Fruit fly (Drosophila melanogaster) whole organism, embryonic: ENCODE data around the gene RpL34b.

Experiments used
- Ada2b ChIP-seq: fragments of 200-800 bp; sonication (Bioruptor generic); IDR thresholded peaks from 2 replicates; pipeline ENCODE4 v1.3.6; 2022; ENCODE audit warnings: missing biosample characterization, missing genetic modification characterization
- Antp ChIP-seq: fragments of 200-800 bp; sonication (Bioruptor generic); optimal IDR thresholded peaks from 3 replicates; lab custom pipeline; 2016; ENCODE audit warnings: missing biosample characterization, missing genetic modification characterization
- Asciz ChIP-seq: fragments of 200-800 bp; sonication (Bioruptor generic); optimal IDR thresholded peaks from 2 replicates; lab custom pipeline; 2017; ENCODE audit warnings: missing biosample characterization, mild to moderate bottlenecking, missing genetic modification characterization, missing genetic modification reagents
- Awh ChIP-seq: fragments of 200-800 bp; sonication (Bioruptor generic); IDR thresholded peaks from 2 replicates; pipeline ENCODE4, ENCODE4 v1.3.6; 2022; ENCODE audit warnings: missing biosample characterization, missing genetic modification characterization
- CG10543 ChIP-seq: fragments of 200-800 bp; sonication (Bioruptor generic); optimal IDR thresholded peaks from 3 replicates; lab custom pipeline; 2017; ENCODE audit warnings: missing biosample characterization, mild to moderate bottlenecking, missing genetic modification characterization, moderate library complexity
- CG11093 ChIP-seq: fragments of 200-800 bp; sonication (Bioruptor generic); IDR thresholded peaks from 3 replicates; pipeline ENCODE4 v1.3.6; 2022; ENCODE audit warnings: missing biosample characterization, missing genetic modification characterization
- CG12299 ChIP-seq: fragments of 200-800 bp; sonication (Bioruptor generic); optimal IDR thresholded peaks from 2 replicates; lab custom pipeline; 2018; ENCODE audit warnings: missing biosample characterization, mild to moderate bottlenecking, missing genetic modification characterization
- CG1602 ChIP-seq: fragments of 200-800 bp; sonication (Bioruptor generic); optimal IDR thresholded peaks from 3 replicates; lab custom pipeline; 2016; ENCODE audit warnings: missing biosample characterization, missing genetic modification characterization
- CG17802 ChIP-seq: fragments of 200-800 bp; sonication (Bioruptor generic); optimal IDR thresholded peaks from 2 replicates; lab custom pipeline; 2018; ENCODE audit warnings: missing biosample characterization, mild to moderate bottlenecking, missing genetic modification characterization, moderate library complexity
- CG17912 ChIP-seq: fragments of 200-800 bp; sonication (Bioruptor generic); optimal IDR thresholded peaks from 2 replicates; lab custom pipeline; 2018; ENCODE audit warnings: missing biosample characterization, mild to moderate bottlenecking, missing genetic modification characterization
- CG18011 ChIP-seq: fragments of 200-800 bp; sonication (Bioruptor generic); optimal IDR thresholded peaks from 2 replicates; lab custom pipeline; 2017; ENCODE audit warnings: missing biosample characterization, missing genetic modification characterization, mild to moderate bottlenecking, moderate library complexity, missing genotype
- CG2712 ChIP-seq: fragments of 200-800 bp; optimal IDR thresholded peaks from 3 replicates; lab custom pipeline; 2019; ENCODE audit warnings: missing biosample characterization, mild to moderate bottlenecking, missing genetic modification characterization, moderate library complexity
- CG31365 ChIP-seq: fragments of 200-800 bp; sonication (Bioruptor generic); optimal IDR thresholded peaks from 2 replicates; lab custom pipeline; 2018; ENCODE audit warnings: missing biosample characterization, mild to moderate bottlenecking, missing genetic modification characterization
- CG32772 ChIP-seq: fragments of 200-800 bp; sonication (Bioruptor generic); IDR thresholded peaks from 2 replicates; pipeline ENCODE4 v1.3.6; 2022; ENCODE audit warnings: missing biosample characterization, missing genetic modification characterization
- CG3407 ChIP-seq: fragments of 200-800 bp; sonication (Bioruptor generic); optimal IDR thresholded peaks from 2 replicates; lab custom pipeline; 2018; ENCODE audit warnings: missing biosample characterization, mild to moderate bottlenecking, missing genetic modification characterization
- CG4282 ChIP-seq: fragments of 200-800 bp; sonication (Bioruptor generic); optimal IDR thresholded peaks from 2 replicates; lab custom pipeline; 2016; ENCODE audit warnings: missing biosample characterization, missing genetic modification characterization
- CG6765 ChIP-seq: fragments of 200-800 bp; sonication (Bioruptor generic); optimal IDR thresholded peaks from 3 replicates; lab custom pipeline; 2017; ENCODE audit warnings: missing biosample characterization, mild to moderate bottlenecking, missing genetic modification characterization
- CG7271 ChIP-seq: fragments of 200-800 bp; sonication (Bioruptor generic); optimal IDR thresholded peaks from 2 replicates; lab custom pipeline; 2018; ENCODE audit warnings: missing biosample characterization, mild to moderate bottlenecking, missing genetic modification characterization, moderate library complexity
- CG7372 ChIP-seq: fragments of 200-800 bp; sonication (Bioruptor generic); IDR thresholded peaks from 2 replicates; pipeline ENCODE4 v1.3.6; 2022; ENCODE audit warnings: missing biosample characterization, missing genetic modification characterization
- CG7786 ChIP-seq: fragments of 200-800 bp; sonication (Bioruptor generic); optimal IDR thresholded peaks from 2 replicates; lab custom pipeline; 2016; ENCODE audit warnings: missing biosample characterization, missing genetic modification characterization
- CG8290 ChIP-seq, 3 experiments: fragments of 200-800 bp; sonication (Bioruptor generic); optimal IDR thresholded peaks; 2 replicates each; lab custom pipeline; 2016 to 2019; ENCODE audit warnings: missing biosample characterization in 3 of 3, missing genetic modification characterization in 3 of 3, mild to moderate bottlenecking in 2 of 3, moderate library complexity in 1 of 3
- CG8388 ChIP-seq: fragments of 200-800 bp; sonication (Bioruptor generic); optimal IDR thresholded peaks from 2 replicates; lab custom pipeline; 2019; ENCODE audit warnings: missing biosample characterization, mild to moderate bottlenecking, missing genetic modification characterization, moderate library complexity
- CG8944 ChIP-seq: fragments of 200-800 bp; sonication (Bioruptor generic); optimal IDR thresholded peaks from 3 replicates; lab custom pipeline; 2016; ENCODE audit warnings: missing biosample characterization, missing genetic modification characterization
- ERR ChIP-seq: fragments of 200-800 bp; sonication (Bioruptor generic); optimal IDR thresholded peaks from 2 replicates; lab custom pipeline; 2016; ENCODE audit warnings: missing biosample characterization, missing genetic modification characterization
- Fer3 ChIP-seq: fragments of 200-800 bp; sonication (Bioruptor generic); optimal IDR thresholded peaks from 2 replicates; lab custom pipeline; 2018; ENCODE audit warnings: missing biosample characterization, mild to moderate bottlenecking, missing genetic modification characterization, moderate library complexity
- Hand ChIP-seq: fragments of 200-800 bp; sonication (Bioruptor generic); optimal IDR thresholded peaks from 2 replicates; lab custom pipeline; 2017; ENCODE audit warnings: mild to moderate bottlenecking, missing biosample characterization, missing genetic modification reagents, missing genetic modification characterization
- Hr51 ChIP-seq, 2 experiments: fragments of 200-800 bp; sonication (Bioruptor generic); optimal IDR thresholded peaks; 2 replicates in 1 of 2; 3 replicates in 1 of 2; lab custom pipeline; 2016 to 2018; ENCODE audit warnings: missing biosample characterization in 2 of 2, missing genetic modification characterization in 2 of 2, mild to moderate bottlenecking in 1 of 2, moderate library complexity in 1 of 2
- Nf-YA ChIP-seq: fragments of 200-800 bp; sonication (Bioruptor generic); IDR thresholded peaks from 2 replicates; pipeline ENCODE4 v1.3.6; 2022; ENCODE audit warnings: missing biosample characterization, missing genetic modification characterization
- Oli ChIP-seq: fragments of 200-800 bp; sonication (Bioruptor generic); optimal IDR thresholded peaks from 2 replicates; lab custom pipeline; 2018; ENCODE audit warnings: missing biosample characterization, mild to moderate bottlenecking, missing genetic modification characterization, moderate library complexity
- amos ChIP-seq: fragments of 200-800 bp; sonication (Bioruptor generic); IDR thresholded peaks from 2 replicates; pipeline ENCODE4 v1.3.6; 2022; ENCODE audit warnings: missing biosample characterization, missing genetic modification characterization; ENCODE audit not compliant: partially characterized antibody
- ap ChIP-seq: fragments of 200-800 bp; sonication (Bioruptor generic); IDR thresholded peaks from 2 replicates; pipeline ENCODE4 v1.3.6; 2022; ENCODE audit warnings: missing biosample characterization, missing genetic modification characterization
- bigmax ChIP-seq: fragments of 200-800 bp; sonication (Bioruptor generic); optimal IDR thresholded peaks from 2 replicates; lab custom pipeline; 2018; ENCODE audit warnings: missing biosample characterization, mild to moderate bottlenecking, missing genetic modification characterization
- bsh ChIP-seq, 2 experiments: fragments of 200-800 bp; sonication (Bioruptor generic); optimal IDR thresholded peaks; 2 replicates each; lab custom pipeline; 2017 to 2018; ENCODE audit warnings: mild to moderate bottlenecking in 2 of 2, missing biosample characterization in 2 of 2, missing genetic modification characterization in 2 of 2, moderate library complexity in 1 of 2
- chm ChIP-seq: fragments of 200-800 bp; sonication (Bioruptor generic); IDR thresholded peaks from 2 replicates; pipeline ENCODE4 v1.3.6; 2022; ENCODE audit warnings: missing biosample characterization, missing genetic modification characterization
- corto ChIP-seq: fragments of 200-800 bp; sonication (Bioruptor generic); optimal IDR thresholded peaks from 2 replicates; lab custom pipeline; 2016; ENCODE audit warnings: missing biosample characterization, mild to moderate bottlenecking, missing genetic modification characterization, moderate library complexity
- cwo ChIP-seq: fragments of 200-800 bp; sonication (Bioruptor generic); optimal IDR thresholded peaks from 3 replicates; lab custom pipeline; 2017; ENCODE audit warnings: missing biosample characterization, missing genetic modification characterization, mild to moderate bottlenecking, moderate library complexity, missing genetic modification reagents
- dmrt99B ChIP-seq: fragments of 200-800 bp; sonication (Bioruptor generic); optimal IDR thresholded peaks from 2 replicates; lab custom pipeline; 2018; ENCODE audit warnings: missing biosample characterization, mild to moderate bottlenecking, missing genetic modification characterization, moderate library complexity
- esg ChIP-seq: fragments of 200-800 bp; sonication (Bioruptor generic); conservative IDR thresholded peaks from 2 replicates; pipeline ENCODE4 v1.3.6; 2022; ENCODE audit warnings: missing biosample characterization, missing genetic modification characterization
- ewg ChIP-seq: fragments of 200-800 bp; sonication (Bioruptor generic); optimal IDR thresholded peaks from 3 replicates; lab custom pipeline; 2017; ENCODE audit warnings: mild to moderate bottlenecking, missing biosample characterization, missing genetic modification reagents, missing genetic modification characterization
- fd102C ChIP-seq: fragments of 200-800 bp; sonication (Bioruptor generic); optimal IDR thresholded peaks from 2 replicates; lab custom pipeline; 2018; ENCODE audit warnings: missing biosample characterization, mild to moderate bottlenecking, missing genetic modification characterization, moderate library complexity
- gce ChIP-seq: fragments of 200-800 bp; sonication (Bioruptor generic); IDR thresholded peaks from 3 replicates; pipeline ENCODE4 v1.3.6; 2022; ENCODE audit warnings: missing biosample characterization, missing genetic modification characterization
- inv ChIP-seq: fragments of 200-800 bp; sonication (Bioruptor generic); IDR thresholded peaks from 2 replicates; pipeline ENCODE4 v1.3.6; 2022; ENCODE audit warnings: missing biosample characterization, missing genetic modification characterization; ENCODE audit not compliant: partially characterized antibody
- jing ChIP-seq: fragments of 200-800 bp; sonication (Bioruptor generic); optimal IDR thresholded peaks from 2 replicates; lab custom pipeline; 2018; ENCODE audit warnings: missing biosample characterization, mild to moderate bottlenecking, missing genetic modification characterization
- maf-S ChIP-seq: fragments of 200-800 bp; sonication (Bioruptor generic); optimal IDR thresholded peaks from 2 replicates; lab custom pipeline; 2016; ENCODE audit warnings: missing biosample characterization, missing genetic modification characterization
- peb ChIP-seq: fragments of 200-800 bp; sonication (Bioruptor generic); IDR thresholded peaks from 2 replicates; pipeline ENCODE4 v1.3.6; 2022; ENCODE audit warnings: missing biosample characterization, missing genetic modification characterization
- phol ChIP-seq: fragments of 200-800 bp; sonication (Bioruptor generic); optimal IDR thresholded peaks from 3 replicates; lab custom pipeline; 2018; ENCODE audit warnings: missing biosample characterization, mild to moderate bottlenecking, missing genetic modification characterization, moderate library complexity
- slou ChIP-seq: fragments of 200-800 bp; sonication (Bioruptor generic); optimal IDR thresholded peaks from 3 replicates; lab custom pipeline; 2016; ENCODE audit warnings: missing biosample characterization, missing genetic modification characterization
- tx ChIP-seq: fragments of 200-800 bp; sonication (Bioruptor generic); optimal IDR thresholded peaks from 2 replicates; lab custom pipeline; 2016; ENCODE audit warnings: missing biosample characterization, missing genetic modification characterization

The RpL34b gene

DNA sequence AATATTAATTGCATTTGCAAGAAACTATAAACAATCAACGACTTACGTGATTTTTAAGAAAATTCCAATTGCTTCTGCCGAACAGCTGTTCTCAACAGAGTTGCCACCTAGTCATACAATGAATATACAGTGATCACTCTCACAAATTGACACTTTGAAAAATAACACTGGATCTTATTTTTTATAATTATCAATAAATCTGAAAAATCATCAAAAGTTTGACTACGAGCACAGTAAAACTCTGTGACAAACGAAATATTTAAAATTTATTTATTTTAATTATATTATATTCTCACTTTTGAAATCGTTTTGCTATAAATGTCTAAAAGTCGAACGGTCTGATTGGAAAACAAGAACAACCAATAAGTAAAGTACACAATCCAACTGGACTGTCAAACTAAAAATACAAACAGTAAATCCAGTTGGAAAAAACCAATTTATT lies 1.1 kb downstream of the RpL34b start, which contains the start of gene CG34117 (continued):
- TF ChIP-seq CG1602 (GFP tag; lab: Kevin White, UChicago) (peak; percentile 78), Awh (GFP tag; lab: Robert Waterston, UW) (peak; percentile 71), Fer3 (tag; lab: Kevin White, UChicago) (peak; percentile 86), CG2712 (tag; lab: Kevin White, UChicago) (peak; percentile 88), CG10543 (GFP tag; lab: Kevin White, UChicago) (peak; percentile 71), CG12299 (tag; lab: Kevin White, UChicago) (peak; percentile 83), chm (peak; percentile 52; the same call in 1 of the 2 replicates), slou (GFP tag; lab: Kevin White, UChicago) (peak; percentile 75), Asciz (peak; percentile 39), CG4282 (GFP tag; lab: Kevin White, UChicago) (no peak), gce (peak; percentile 71; the same call in 2 of the 3 replicates), CG6765 (peak; percentile 53), tx (GFP tag; lab: Kevin White, UChicago) (peak; percentile 14), amos (GFP tag; lab: Robert Waterston, UW) (no peak), Ada2b (GFP tag; lab: Robert Waterston, UW) (peak; percentile 86), CG7372 (GFP tag; lab: Robert Waterston, UW) (peak; percentile 44; the same call in 1 of the 2 replicates), CG18011 (GFP tag; lab: Kevin White, UChicago) (peak; percentile 32), Antp (GFP tag; lab: Kevin White, UChicago) (peak; percentile 45), CG11093 (GFP tag; lab: Robert Waterston, UW) (peak; percentile 59; the same call in 2 of the 3 replicates), phol (tag; lab: Kevin White, UChicago) (peak; percentile 75), CG8388 (peak; percentile 80), ERR (peak; percentile 16), CG31365 (tag; lab: Kevin White, UChicago) (no peak), bigmax (GFP tag; lab: Kevin White, UChicago) (no peak), CG7271 (tag; lab: Kevin White, UChicago) (peak; percentile 38), Nf-YA (peak; percentile 27; the same call in 1 of the 2 replicates), Hand (GFP tag; lab: Kevin White, UChicago) (peak; percentile 67), Hr51 (GFP tag; optimal IDR thresholded peaks at IDR 0.05; lab: Kevin White, UChicago) (peak; percentile 53 to 83), jing (GFP tag; lab: Kevin White, UChicago) (peak; percentile 22), CG17912 (GFP tag; lab: Kevin White, UChicago) (peak; percentile 24), CG7786 (peak; percentile 64), ewg (GFP tag; lab: Kevin White, UChicago) (peak; percentile 33), CG3407 (GFP tag; lab: Kevin White, UChicago) (peak; percentile 13), CG17802 (no peak), Oli (tag; lab: Kevin White, UChicago) (peak; percentile 74), CG8290 (GFP tag; optimal IDR thresholded peaks at IDR 0.05; lab: Kevin White, UChicago) (peak; percentile 54), CG8290 (tag; optimal IDR thresholded peaks at IDR 0.05; lab: Kevin White, UChicago) (peak in 1 of 2 experiments; percentile 79), inv (no peak), ap (GFP tag; lab: Robert Waterston, UW) (peak; percentile 42; the same call in 1 of the 2 replicates), cwo (GFP tag; lab: Kevin White, UChicago) (peak; percentile 66), dmrt99B (tag; lab: Kevin White, UChicago) (peak; percentile 75), corto (GFP tag; lab: Kevin White, UChicago) (no peak), bsh (GFP tag; optimal IDR thresholded peaks at IDR 0.05; lab: Kevin White, UChicago) (peak in 1 of 2 experiments; percentile 73), peb (GFP tag; lab: Robert Waterston, UW) (0 out of 2 replicates have a peak, but pooled peaks have one; percentile 16), maf-S (peak; percentile 50), fd102C (GFP tag; lab: Kevin White, UChicago) (peak; percentile 68), CG32772 (GFP tag; lab: Robert Waterston, UW) (peak; percentile 78), esg (GFP tag; lab: Robert Waterston, UW) (peak; percentile 72), CG8944 (peak; percentile 55)
